Worm (Caenorhabditis elegans): ENCODE data around the gene nrsn-1.
A peak's percentile ranks its signal among the peaks of the same experiment; 100 is the strongest.

The nrsn-1 gene

DNA sequence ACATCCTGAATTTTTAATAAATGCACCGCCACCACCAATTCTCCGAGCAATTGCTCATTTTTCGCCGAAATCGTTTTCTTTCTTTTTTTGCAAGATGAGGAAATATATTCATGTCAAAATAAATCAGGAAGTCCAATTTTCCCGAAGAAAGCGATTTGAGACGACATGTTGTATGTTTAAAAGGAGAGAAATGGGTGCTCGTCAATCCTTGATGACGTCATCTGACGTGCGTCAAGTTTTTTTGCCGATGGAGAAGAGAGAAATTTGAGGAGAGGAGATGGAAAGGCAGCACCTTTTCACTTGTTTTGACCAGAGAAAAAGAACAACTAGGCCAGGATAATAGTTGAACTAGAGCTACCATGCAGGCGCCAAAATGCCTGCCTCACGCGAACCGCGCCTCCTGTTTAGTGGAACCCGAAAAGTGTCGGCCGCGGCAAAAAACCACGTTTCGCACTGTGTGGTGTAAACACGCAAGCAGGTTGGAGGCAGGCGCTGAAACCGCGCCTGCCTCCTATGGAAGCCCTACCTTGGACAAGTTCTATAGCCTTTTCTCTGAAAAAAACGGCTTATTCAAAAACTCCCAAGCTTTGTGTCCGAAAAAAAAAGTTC is 614 bp upstream of the nrsn-1 start (continued):
- 0 out of 2 replicates have a peak, but pooled peaks have one; percentile 45 for TF ChIP-seq attf-6 (GFP tag; IDR thresholded peaks at IDR 0.05)

DNA sequence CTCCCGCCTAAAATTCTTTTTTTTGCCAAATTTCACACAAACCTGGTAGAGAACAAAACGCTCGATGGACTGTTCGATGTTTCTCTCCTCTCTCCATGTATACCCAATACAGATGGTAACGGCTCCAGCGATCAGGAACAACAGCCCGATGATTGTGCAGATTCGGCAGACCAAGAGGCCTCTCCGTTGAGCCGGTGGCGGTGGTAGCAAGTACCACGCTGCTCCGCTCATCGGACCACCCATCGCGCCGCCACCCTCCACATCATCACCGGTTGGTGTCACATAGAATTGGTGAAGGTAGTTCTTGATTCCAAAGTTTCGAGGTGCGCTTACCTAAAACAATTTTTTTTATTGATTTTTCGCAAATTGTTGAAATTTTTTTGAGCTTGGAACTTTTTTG is 1.0 kb downstream of the nrsn-1 start:
- TF ChIP-seq mcd-1 (GFP tag; IDR thresholded peaks at IDR 0.05) (0 out of 2 replicates have a peak, but pooled peaks have one; percentile 11), Y53G8AR.9 (GFP tag; conservative IDR thresholded peaks at IDR 0.05) (0 out of 2 replicates have a peak, but pooled peaks have one; percentile 15), dox-1 (GFP tag; IDR thresholded peaks at IDR 0.05) (no peak), F39B2.1 (GFP tag; IDR thresholded peaks at IDR 0.05) (0 out of 2 replicates have a peak, but pooled peaks have one; percentile 18), egl-18 (GFP tag; IDR thresholded peaks at IDR 0.05) (0 out of 2 replicates have a peak, but pooled peaks have one; percentile 45), zfh-2 (GFP tag; conservative IDR thresholded peaks at IDR 0.05) (peak; percentile 80), hmg-1.2 (GFP tag; IDR thresholded peaks at IDR 0.05) (0 out of 2 replicates have a peak, but pooled peaks have one; percentile 7), madf-3 (GFP tag; IDR thresholded peaks at IDR 0.05) (0 out of 2 replicates have a peak, but pooled peaks have one; percentile 47), aptf-3 (GFP tag; IDR thresholded peaks at IDR 0.05) (0 out of 2 replicates have a peak, but pooled peaks have one; percentile 19), zim-3 (tag; optimal IDR thresholded peaks at IDR 0.05) (no peak), hlh-26 (GFP tag; conservative IDR thresholded peaks at IDR 0.05) (no peak)

DNA sequence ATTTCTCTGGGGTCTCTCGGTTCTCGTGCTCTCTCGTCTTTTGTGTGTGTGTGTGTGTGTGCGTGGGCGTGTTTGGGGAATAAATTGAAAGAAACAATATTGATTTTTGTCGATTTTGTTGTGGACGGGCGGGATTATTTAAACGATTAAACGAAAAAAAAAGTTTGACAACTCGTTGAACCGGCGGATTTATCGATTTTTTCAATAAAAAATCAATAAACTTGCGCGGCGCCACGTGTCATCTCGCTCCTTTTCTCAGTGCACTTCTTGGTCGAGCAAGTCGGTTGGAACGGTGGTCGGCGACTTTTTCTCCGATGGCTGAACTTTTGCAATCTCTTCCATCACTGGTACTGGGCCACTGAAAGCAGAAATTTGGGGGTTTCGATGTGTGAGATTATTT is 2.8 kb downstream of the nrsn-1 start:
- TF ChIP-seq D2030.7 (GFP tag; IDR thresholded peaks at IDR 0.05) (no peak), Y56A3A.18 (GFP tag; IDR thresholded peaks at IDR 0.05) (no peak), Y53G8AR.9 (GFP tag; conservative IDR thresholded peaks at IDR 0.05) (no peak), hsf-1 (GFP tag; IDR thresholded peaks at IDR 0.05) (no peak), snpc-1.1 (tag; optimal IDR thresholded peaks at IDR 0.05; ENCODE audit: insufficient read depth) (no peak), ztf-6 (GFP tag; IDR thresholded peaks at IDR 0.05) (no peak), snpc-3.4 (tag; optimal IDR thresholded peaks at IDR 0.05) (no peak), B0035.1 (tag; optimal IDR thresholded peaks at IDR 0.05) (no peak), F39B2.1 (GFP tag; IDR thresholded peaks at IDR 0.05) (no peak), F10E7.11 (tag; optimal IDR thresholded peaks at IDR 0.05) (no peak), attf-5 (GFP tag; optimal IDR thresholded peaks at IDR 0.05) (no peak), mcd-1 (GFP tag; IDR thresholded peaks at IDR 0.05) (0 out of 2 replicates have a peak, but pooled peaks have one; percentile 5), unc-62 (GFP tag; optimal IDR thresholded peaks at IDR 0.05) (no peak), madf-3 (GFP tag; IDR thresholded peaks at IDR 0.05) (no peak), him-1 (tag; optimal IDR thresholded peaks at IDR 0.05) (peak; percentile 35), lir-1 (GFP tag; conservative IDR thresholded peaks at IDR 0.05) (no peak), B0336.3 (GFP tag; IDR thresholded peaks at IDR 0.05) (no peak), hmg-1.2 (GFP tag; IDR thresholded peaks at IDR 0.05) (peak; percentile 31; the same call in 1 of the 2 replicates), F22D6.2 (tag; optimal IDR thresholded peaks at IDR 0.05) (no peak), nfya-1 (tag; optimal IDR thresholded peaks at IDR 0.05; ENCODE audit: borderline replicate concordance, insufficient read depth) (no peak), repo-1 (tag; optimal IDR thresholded peaks at IDR 0.05) (no peak), ztf-22 (GFP tag; optimal IDR thresholded peaks at IDR 0.05) (no peak), cebp-2 (GFP tag; IDR thresholded peaks at IDR 0.05) (no peak), die-1 (tag; optimal IDR thresholded peaks at IDR 0.05) (no peak)

DNA sequence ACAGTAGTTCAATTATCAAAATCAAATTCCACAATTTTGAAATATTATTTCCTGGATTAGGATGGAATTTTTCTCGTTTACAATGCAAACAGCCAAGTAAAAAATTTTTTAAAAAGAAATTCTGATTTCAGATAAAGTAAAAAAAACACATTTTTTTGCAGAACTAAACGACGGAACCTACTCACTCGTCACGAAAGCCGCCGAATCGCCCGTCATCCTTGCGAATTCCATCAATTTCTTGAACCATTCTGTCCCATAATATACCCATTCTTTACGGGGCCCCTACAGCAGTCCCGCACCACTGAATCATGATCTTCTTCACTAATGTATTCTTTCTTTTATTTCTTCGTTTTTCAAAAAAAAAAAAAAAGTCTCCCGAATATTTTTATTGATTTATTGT is 3.6 kb downstream of the nrsn-1 start:
- TF ChIP-seq Y79H2A.3 (GFP tag; conservative IDR thresholded peaks at IDR 0.05) = no peak
- TF ChIP-seq repo-1 (tag; optimal IDR thresholded peaks at IDR 0.05) = peak; percentile 31
- peak; percentile 35; the same call in 1 of the 2 replicates for TF ChIP-seq K11D2.4 (GFP tag; IDR thresholded peaks at IDR 0.05)
- no peak for TF ChIP-seq snpc-3.4 (tag; optimal IDR thresholded peaks at IDR 0.05)
- no peak for TF ChIP-seq F22D6.2 (tag; optimal IDR thresholded peaks at IDR 0.05)
- no peak for TF ChIP-seq bed-1 (GFP tag; IDR thresholded peaks at IDR 0.05)
- 0 out of 2 replicates have a peak, but pooled peaks have one; percentile 7 for TF ChIP-seq pbrm-1 (GFP tag; IDR thresholded peaks at IDR 0.05)
- no peak for TF ChIP-seq ztf-26 (tag; optimal IDR thresholded peaks at IDR 0.05)
- no peak for TF ChIP-seq ceh-100 (GFP tag; IDR thresholded peaks at IDR 0.05)
- TF ChIP-seq snpc-1.1 (tag; optimal IDR thresholded peaks at IDR 0.05; ENCODE audit: insufficient read depth) = no peak
- TF ChIP-seq atf-7 (tag; optimal IDR thresholded peaks at IDR 0.05) = peak; percentile 18
- no peak for TF ChIP-seq nhr-90 (tag; optimal IDR thresholded peaks at IDR 0.05)
- TF ChIP-seq nhr-179 (tag; optimal IDR thresholded peaks at IDR 0.05) = no peak
- TF ChIP-seq nfyb-1 (GFP tag; IDR thresholded peaks at IDR 0.05) = 0 out of 2 replicates have a peak, but pooled peaks have one; percentile 9
- 0 out of 2 replicates have a peak, but pooled peaks have one; percentile 14 for TF ChIP-seq cebp-1 (GFP tag; IDR thresholded peaks at IDR 0.05)
- peak; percentile 57 for TF ChIP-seq cebp-1 (tag; optimal IDR thresholded peaks at IDR 0.05)
